Fruit fly (Drosophila melanogaster) whole organism, embryonic: ENCODE data around the gene Lsp2.
A peak's percentile ranks its signal among the peaks of the same experiment; 100 is the strongest.

ENCODE experiments used
- CG10366 ChIP-seq: fragments of 200-800 bp; sonication (Bioruptor generic); IDR thresholded peaks from 2 replicates; pipeline ENCODE4 v1.3.6; 2022; ENCODE audit warnings: missing biosample characterization, missing genetic modification characterization
- CG10959 ChIP-seq: fragments of 200-800 bp; sonication (Bioruptor generic); IDR thresholded peaks from 2 replicates; pipeline ENCODE4 v1.3.6; 2022; ENCODE audit warnings: missing biosample characterization, missing genetic modification characterization
- CG12659 ChIP-seq: fragments of 200-800 bp; sonication (Bioruptor generic); optimal IDR thresholded peaks from 3 replicates; lab custom pipeline; 2017; ENCODE audit warnings: mild to moderate bottlenecking, missing biosample characterization, missing genetic modification reagents, missing genetic modification characterization
- CG13123 ChIP-seq: fragments of 200-800 bp; sonication (Bioruptor generic); optimal IDR thresholded peaks from 2 replicates; lab custom pipeline; 2016; ENCODE audit warnings: missing biosample characterization, missing genetic modification characterization
- CG13775 ChIP-seq: fragments of 200-800 bp; sonication (Bioruptor generic); optimal IDR thresholded peaks from 3 replicates; lab custom pipeline; 2017; ENCODE audit warnings: missing biosample characterization, mild to moderate bottlenecking, missing genetic modification characterization
- CG14050 ChIP-seq: fragments of 200-800 bp; sonication (Bioruptor generic); IDR thresholded peaks from 3 replicates; pipeline ENCODE4 v1.3.6; 2022; ENCODE audit warnings: missing biosample characterization, missing genetic modification characterization
- CG14965 ChIP-seq: fragments of 200-800 bp; sonication (Bioruptor generic); optimal IDR thresholded peaks from 2 replicates; lab custom pipeline; 2016; ENCODE audit warnings: missing biosample characterization, missing genetic modification characterization, borderline replicate concordance
- CG15601 ChIP-seq: fragments of 200-800 bp; sonication (Bioruptor generic); optimal IDR thresholded peaks from 3 replicates; lab custom pipeline; 2019; ENCODE audit warnings: missing biosample characterization, mild to moderate bottlenecking, missing genetic modification characterization, moderate library complexity
- CG17385 ChIP-seq: fragments of 200-800 bp; sonication (Bioruptor generic); optimal IDR thresholded peaks from 3 replicates; lab custom pipeline; 2018; ENCODE audit warnings: missing biosample characterization, mild to moderate bottlenecking, missing genetic modification characterization
- CG1792 ChIP-seq: fragments of 200-800 bp; sonication (Bioruptor generic); optimal IDR thresholded peaks from 2 replicates; lab custom pipeline; 2016; ENCODE audit warnings: missing biosample characterization, missing genetic modification characterization
- CG2120 ChIP-seq: fragments of 200-800 bp; sonication (Bioruptor generic); optimal IDR thresholded peaks from 3 replicates; lab custom pipeline; 2016; ENCODE audit warnings: missing biosample characterization, missing genetic modification characterization
- CG33557 ChIP-seq: fragments of 200-800 bp; sonication (Bioruptor generic); optimal IDR thresholded peaks from 2 replicates; lab custom pipeline; 2019; ENCODE audit warnings: missing biosample characterization, mild to moderate bottlenecking, missing genetic modification characterization, moderate library complexity
- CG3995 ChIP-seq: fragments of 200-800 bp; sonication (Bioruptor generic); optimal IDR thresholded peaks from 3 replicates; lab custom pipeline; 2016; ENCODE audit warnings: missing biosample characterization, missing genetic modification characterization
- CG6689 ChIP-seq: fragments of 200-800 bp; sonication (Bioruptor generic); IDR thresholded peaks from 2 replicates; pipeline ENCODE4 v1.3.6; 2022; ENCODE audit warnings: missing biosample characterization, missing genetic modification characterization
- CG7372 ChIP-seq: fragments of 200-800 bp; sonication (Bioruptor generic); IDR thresholded peaks from 2 replicates; pipeline ENCODE4 v1.3.6; 2022; ENCODE audit warnings: missing biosample characterization, missing genetic modification characterization
- CG7745 ChIP-seq: fragments of 200-800 bp; sonication (Bioruptor generic); optimal IDR thresholded peaks from 2 replicates; lab custom pipeline; 2018; ENCODE audit warnings: missing biosample characterization, mild to moderate bottlenecking, missing genetic modification characterization, moderate library complexity
- CG8359 ChIP-seq: fragments of 200-800 bp; sonication (Bioruptor generic); optimal IDR thresholded peaks from 2 replicates; lab custom pipeline; 2017; ENCODE audit warnings: missing biosample characterization, mild to moderate bottlenecking, missing genetic modification characterization, borderline replicate concordance
- CG8944 ChIP-seq: fragments of 200-800 bp; sonication (Bioruptor generic); optimal IDR thresholded peaks from 3 replicates; lab custom pipeline; 2016; ENCODE audit warnings: missing biosample characterization, missing genetic modification characterization
- CG9932 ChIP-seq: fragments of 200-800 bp; sonication (Bioruptor generic); IDR thresholded peaks from 2 replicates; pipeline ENCODE4 v1.3.6; 2022; ENCODE audit warnings: missing biosample characterization, missing genetic modification characterization
- CkIIα-i1 ChIP-seq: fragments of 200-800 bp; sonication (Bioruptor generic); IDR thresholded peaks from 2 replicates; pipeline ENCODE4 v1.3.6; 2022; ENCODE audit warnings: missing biosample characterization, missing genetic modification characterization
- Doc3 ChIP-seq: fragments of 200-800 bp; sonication (Bioruptor generic); IDR thresholded peaks from 3 replicates; pipeline ENCODE4 v1.3.6; 2022; ENCODE audit warnings: missing biosample characterization, missing genetic modification characterization; ENCODE audit not compliant: partially characterized antibody
- ERR ChIP-seq: fragments of 200-800 bp; sonication (Bioruptor generic); optimal IDR thresholded peaks from 2 replicates; lab custom pipeline; 2016; ENCODE audit warnings: missing biosample characterization, missing genetic modification characterization
- Fer3 ChIP-seq: fragments of 200-800 bp; sonication (Bioruptor generic); optimal IDR thresholded peaks from 2 replicates; lab custom pipeline; 2018; ENCODE audit warnings: missing biosample characterization, mild to moderate bottlenecking, missing genetic modification characterization, moderate library complexity
- Gug ChIP-seq: fragments of 200-800 bp; sonication (Bioruptor generic); IDR thresholded peaks from 4 replicates; pipeline ENCODE4 v1.3.6; 2022; ENCODE audit warnings: missing biosample characterization, missing genetic modification characterization
- Mrtf ChIP-seq: fragments of 200-800 bp; sonication (Bioruptor generic); IDR thresholded peaks from 3 replicates; pipeline ENCODE4 v1.3.6; 2022; ENCODE audit warnings: missing biosample characterization, missing genetic modification characterization
- NK7.1 ChIP-seq: fragments of 200-800 bp; sonication (Bioruptor generic); optimal IDR thresholded peaks from 3 replicates; lab custom pipeline; 2016; ENCODE audit warnings: missing biosample characterization, missing genetic modification characterization
- PHDP ChIP-seq: fragments of 200-800 bp; sonication (Bioruptor generic); optimal IDR thresholded peaks from 3 replicates; lab custom pipeline; 2018; ENCODE audit warnings: missing biosample characterization, mild to moderate bottlenecking, missing genetic modification characterization, moderate library complexity
- Six4 ChIP-seq: fragments of 200-800 bp; sonication (Bioruptor generic); optimal IDR thresholded peaks from 2 replicates; lab custom pipeline; 2016; ENCODE audit warnings: missing biosample characterization, missing genetic modification characterization
- TFAM ChIP-seq: fragments of 200-800 bp; sonication (Bioruptor generic); optimal IDR thresholded peaks from 2 replicates; lab custom pipeline; 2017; ENCODE audit warnings: missing biosample characterization, missing genetic modification characterization, inconsistent platforms
- Taf1 ChIP-seq: fragments of 200-800 bp; sonication (Bioruptor generic); IDR thresholded peaks from 2 replicates; pipeline ENCODE4 v1.3.6; 2022; ENCODE audit warnings: missing biosample characterization, missing genetic modification characterization
- bsh ChIP-seq, 2 experiments: fragments of 200-800 bp; sonication (Bioruptor generic); optimal IDR thresholded peaks; 2 replicates each; lab custom pipeline; 2017 to 2018; ENCODE audit warnings: mild to moderate bottlenecking in 2 of 2, missing biosample characterization in 2 of 2, missing genetic modification characterization in 2 of 2, moderate library complexity in 1 of 2
- cas ChIP-seq: fragments of 200-800 bp; sonication (Bioruptor generic); IDR thresholded peaks from 2 replicates; pipeline ENCODE4 v1.3.6; 2022; ENCODE audit warnings: missing biosample characterization, missing genetic modification characterization
- crp ChIP-seq, 2 experiments: fragments of 200-800 bp; sonication (Bioruptor generic); optimal IDR thresholded peaks; 2 replicates in 1 of 2; 3 replicates in 1 of 2; lab custom pipeline; 2017; ENCODE audit warnings: missing biosample characterization in 2 of 2, missing genetic modification characterization in 2 of 2, mild to moderate bottlenecking in 1 of 2, moderate library complexity in 1 of 2
- ewg ChIP-seq: fragments of 200-800 bp; sonication (Bioruptor generic); optimal IDR thresholded peaks from 3 replicates; lab custom pipeline; 2017; ENCODE audit warnings: mild to moderate bottlenecking, missing biosample characterization, missing genetic modification reagents, missing genetic modification characterization
- fd64A ChIP-seq: fragments of 200-800 bp; sonication (Bioruptor generic); optimal IDR thresholded peaks from 3 replicates; lab custom pipeline; 2018; ENCODE audit warnings: missing biosample characterization, mild to moderate bottlenecking, missing genetic modification characterization
- fu2 ChIP-seq: fragments of 200-800 bp; sonication (Bioruptor generic); optimal IDR thresholded peaks from 2 replicates; lab custom pipeline; 2016; ENCODE audit warnings: missing biosample characterization, missing genetic modification characterization
- her ChIP-seq: fragments of 200-800 bp; sonication (Bioruptor generic); optimal IDR thresholded peaks from 2 replicates; lab custom pipeline; 2016; ENCODE audit warnings: missing biosample characterization, missing genetic modification characterization
- kay ChIP-seq: fragments of 200-800 bp; sonication (Bioruptor generic); optimal IDR thresholded peaks from 2 replicates; lab custom pipeline; 2016; ENCODE audit warnings: missing biosample characterization, missing genetic modification characterization
- maf-S ChIP-seq: fragments of 200-800 bp; sonication (Bioruptor generic); optimal IDR thresholded peaks from 2 replicates; lab custom pipeline; 2016; ENCODE audit warnings: missing biosample characterization, missing genetic modification characterization
- mirr ChIP-seq: fragments of 200-800 bp; sonication (Bioruptor generic); optimal IDR thresholded peaks from 3 replicates; lab custom pipeline; 2018; ENCODE audit warnings: missing biosample characterization, mild to moderate bottlenecking, missing genetic modification characterization
- pfk ChIP-seq: fragments of 200-800 bp; sonication (Bioruptor generic); optimal IDR thresholded peaks from 2 replicates; lab custom pipeline; 2018; ENCODE audit warnings: missing biosample characterization, mild to moderate bottlenecking, missing genetic modification characterization, moderate library complexity
- sim ChIP-seq: fragments of 200-800 bp; sonication (Bioruptor generic); IDR thresholded peaks from 2 replicates; pipeline ENCODE4 v1.3.6; 2022; ENCODE audit warnings: missing biosample characterization, missing genetic modification characterization
- slp2 ChIP-seq: fragments of 200-800 bp; sonication (Bioruptor generic); optimal IDR thresholded peaks from 2 replicates; lab custom pipeline; 2016; ENCODE audit warnings: missing biosample characterization, missing genetic modification characterization
- sr ChIP-seq: fragments of 200-800 bp; sonication (Bioruptor generic); IDR thresholded peaks from 3 replicates; pipeline ENCODE4 v1.3.6; 2022; ENCODE audit warnings: missing biosample characterization, missing genetic modification characterization
- stc ChIP-seq: fragments of 200-800 bp; sonication (Bioruptor generic); IDR thresholded peaks from 2 replicates; pipeline ENCODE4 v1.3.6; 2022; ENCODE audit warnings: missing biosample characterization, missing genetic modification characterization
- tna ChIP-seq: fragments of 200-800 bp; sonication (Bioruptor generic); IDR thresholded peaks from 2 replicates; pipeline ENCODE4 v1.3.6; 2022; ENCODE audit warnings: missing biosample characterization, missing genetic modification characterization; ENCODE audit not compliant: partially characterized antibody
- toy ChIP-seq: fragments of 200-800 bp; sonication (Bioruptor generic); IDR thresholded peaks from 2 replicates; pipeline ENCODE4 v1.3.6; 2022; ENCODE audit warnings: missing biosample characterization, missing genetic modification characterization
- trem ChIP-seq: fragments of 200-800 bp; optimal IDR thresholded peaks from 3 replicates; lab custom pipeline; 2019; ENCODE audit warnings: missing biosample characterization, mild to moderate bottlenecking, missing genetic modification characterization, moderate library complexity
- ttk ChIP-seq: fragments of 200-800 bp; sonication (Bioruptor generic); IDR thresholded peaks from 2 replicates; pipeline ENCODE4 v2.1.2; 2022; ENCODE audit warnings: missing biosample characterization, missing genetic modification characterization
- vnd ChIP-seq: fragments of 200-800 bp; sonication (Bioruptor generic); IDR thresholded peaks from 3 replicates; pipeline ENCODE4 v1.3.6; 2022; ENCODE audit warnings: missing biosample characterization, missing genetic modification characterization; ENCODE audit not compliant: partially characterized antibody

Gene Lsp2

DNA sequence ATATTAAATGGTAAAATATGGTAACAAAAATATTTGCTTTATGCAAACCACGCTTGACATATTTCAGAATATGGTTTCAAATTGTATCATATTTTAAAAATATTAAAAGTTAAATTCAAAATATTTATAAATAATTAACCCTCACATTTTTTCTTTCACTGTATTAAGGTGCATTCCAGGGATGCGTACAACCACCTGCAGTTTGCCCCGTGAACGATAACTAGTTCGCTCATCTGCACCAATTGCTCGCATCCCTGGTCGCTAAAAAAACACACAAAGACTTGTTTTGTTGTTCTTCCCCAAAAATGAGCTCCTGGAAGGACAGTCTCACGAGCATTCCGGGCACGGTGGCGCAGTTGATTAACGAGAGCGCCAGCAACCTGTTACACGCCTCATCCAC is 2.7 kb downstream of the Lsp2 start, which contains the start of gene DEF8 (continued):
- TF ChIP-seq fd64A (GFP tag; lab: Kevin White, UChicago), result no peak
- peak; percentile 38 for TF ChIP-seq CG13123 (GFP tag; lab: Kevin White, UChicago)
- TF ChIP-seq ERR (GFP tag; lab: Kevin White, UChicago), result no peak
- TF ChIP-seq ttk (GFP tag; lab: Robert Waterston, UW), result peak; percentile 70
- peak; percentile 77; the same call in 1 of the 2 replicates for TF ChIP-seq sim (GFP tag; lab: Robert Waterston, UW)
- TF ChIP-seq CG13775 (GFP tag; lab: Kevin White, UChicago), result peak; percentile 81
- no peak for TF ChIP-seq Doc3
- 0 out of 2 replicates have a peak, but pooled peaks have one; percentile 39 for TF ChIP-seq tna
- no peak for TF ChIP-seq cas (GFP tag; lab: Robert Waterston, UW)
- peak; percentile 64 for TF ChIP-seq ewg (GFP tag; lab: Kevin White, UChicago)
- peak; percentile 76 for TF ChIP-seq CG10959 (GFP tag; lab: Robert Waterston, UW)
- TF ChIP-seq CG1792 (GFP tag; lab: Kevin White, UChicago), result no peak
- TF ChIP-seq CG7745 (tag; lab: Kevin White, UChicago), result peak; percentile 18
- peak; percentile 77 for TF ChIP-seq CG2120 (GFP tag; lab: Kevin White, UChicago)
- peak; percentile 18 for TF ChIP-seq fu2
- TF ChIP-seq CG17385 (GFP tag; lab: Kevin White, UChicago), result peak; percentile 81
- peak in 1 of 2 experiments; percentile 40 for TF ChIP-seq crp (GFP tag; optimal IDR thresholded peaks at IDR 0.05; lab: Kevin White, UChicago)
- TF ChIP-seq CG8359, result peak; percentile 60
- TF ChIP-seq Mrtf (GFP tag; lab: Robert Waterston, UW), result peak; percentile 55; the same call in 2 of the 3 replicates
- peak; percentile 45; the same call in 1 of the 2 replicates for TF ChIP-seq CG7372 (GFP tag; lab: Robert Waterston, UW)
- TF ChIP-seq CG14965 (GFP tag; lab: Kevin White, UChicago), result no peak
- TF ChIP-seq CG9932 (GFP tag; lab: Robert Waterston, UW), result peak; percentile 71; the same call in 1 of the 2 replicates
- TF ChIP-seq maf-S (GFP tag; lab: Kevin White, UChicago), result no peak
- TF ChIP-seq toy (GFP tag; lab: Robert Waterston, UW), result peak; percentile 38; the same call in 1 of the 2 replicates
- no peak for TF ChIP-seq CG8944 (GFP tag; lab: Kevin White, UChicago)
- TF ChIP-seq mirr (GFP tag; lab: Kevin White, UChicago), result no peak
- peak; percentile 87 for TF ChIP-seq CG15601
- peak; percentile 87 for TF ChIP-seq CG12659 (GFP tag; lab: Kevin White, UChicago)
- TF ChIP-seq trem (tag; lab: Kevin White, UChicago), result peak; percentile 84
- TF ChIP-seq slp2, result no peak
- peak; percentile 48; the same call in 1 of the 4 replicates for TF ChIP-seq Gug (GFP tag; lab: Robert Waterston, UW)
- no peak for TF ChIP-seq CkIIα-i1 (GFP tag; lab: Robert Waterston, UW)
- TF ChIP-seq CG6689, result peak; percentile 86
- TF ChIP-seq Fer3 (tag; lab: Kevin White, UChicago), result peak; percentile 90
- peak; percentile 93 for TF ChIP-seq PHDP (tag; lab: Kevin White, UChicago)
- peak; percentile 89 for TF ChIP-seq CG10366 (GFP tag; lab: Robert Waterston, UW)
- TF ChIP-seq Six4, result peak; percentile 51
- TF ChIP-seq CG14050 (GFP tag; lab: Robert Waterston, UW), result peak; percentile 77; the same call in 2 of the 3 replicates
- TF ChIP-seq vnd (GFP tag; lab: Robert Waterston, UW), result no peak
- no peak for TF ChIP-seq CG3995 (GFP tag; lab: Kevin White, UChicago)
- TF ChIP-seq kay (GFP tag; lab: Kevin White, UChicago), result peak; percentile 74
- no peak for TF ChIP-seq sr
- no peak for TF ChIP-seq TFAM
- no peak for TF ChIP-seq NK7.1 (GFP tag; lab: Kevin White, UChicago)
- peak; percentile 91 for TF ChIP-seq stc (GFP tag; lab: Robert Waterston, UW)
- TF ChIP-seq Taf1 (GFP tag; lab: Robert Waterston, UW), result peak; percentile 66; the same call in 1 of the 2 replicates
- peak in 1 of 2 experiments; percentile 93 for TF ChIP-seq bsh (GFP tag; optimal IDR thresholded peaks at IDR 0.05; lab: Kevin White, UChicago)
- TF ChIP-seq her (GFP tag; lab: Kevin White, UChicago), result peak; percentile 29
- peak; percentile 78 for TF ChIP-seq CG33557 (GFP tag; lab: Kevin White, UChicago)
- TF ChIP-seq pfk (GFP tag; lab: Kevin White, UChicago), result no peak
